Worm (Caenorhabditis elegans): ENCODE measurements around the gene F59A6.2.

F59A6.2 gene

DNA sequence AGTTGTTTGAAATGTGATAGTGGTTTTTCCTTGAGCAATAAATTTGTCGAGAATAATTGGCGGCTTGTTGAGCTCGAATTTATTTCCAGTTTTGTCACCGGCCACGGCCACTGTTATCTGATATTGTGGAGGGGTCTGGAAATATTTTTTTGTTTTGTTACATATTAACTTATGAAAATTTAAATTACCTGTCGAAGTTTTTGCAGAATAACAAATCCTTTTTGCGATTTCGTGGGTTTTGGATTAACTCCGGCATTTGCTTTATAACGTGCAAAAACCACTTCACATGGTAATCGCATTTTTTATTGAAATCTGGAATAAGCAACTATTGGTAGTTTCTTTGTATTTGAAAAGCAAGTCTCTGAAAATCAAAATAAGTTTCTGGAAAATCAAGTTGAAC is 21.6 kb downstream of the F59A6.2 start, which contains the start of gene lrr-1:
lrr-1 (minus strand) TSS at position 312 of the 400 bp plus-strand sequence.
- TF ChIP-seq blmp-1 (tag; optimal IDR thresholded peaks at IDR 0.05) (no peak), elt-3 (tag; optimal IDR thresholded peaks at IDR 0.05) (no peak), nhr-2 (tag; optimal IDR thresholded peaks at IDR 0.05) (no peak), mls-2 (tag; optimal IDR thresholded peaks at IDR 0.05) (no peak), ztf-11 (tag; optimal IDR thresholded peaks at IDR 0.05) (no peak), unc-120 (tag; optimal IDR thresholded peaks at IDR 0.05; ENCODE audit: poor library complexity, severe bottlenecking) (no peak), ham-2 (GFP tag; optimal IDR thresholded peaks at IDR 0.05) (no peak), hlh-1 (tag; optimal IDR thresholded peaks at IDR 0.05) (no peak), bed-3 (GFP tag; optimal IDR thresholded peaks at IDR 0.05) (no peak), ces-1 (GFP tag; optimal IDR thresholded peaks at IDR 0.05) (no peak), M03D4.4 (tag; optimal IDR thresholded peaks at IDR 0.05) (no peak), mep-1 (tag; optimal IDR thresholded peaks at IDR 0.05) (no peak), sem-2 (GFP tag; optimal IDR thresholded peaks at IDR 0.05) (no peak), nhr-237 (tag; optimal IDR thresholded peaks at IDR 0.05) (no peak), lin-13 (tag; optimal IDR thresholded peaks at IDR 0.05) (no peak), lsy-2 (tag; optimal IDR thresholded peaks at IDR 0.05) (no peak), sptf-1 (tag; optimal IDR thresholded peaks at IDR 0.05) (no peak), zip-8 (tag; optimal IDR thresholded peaks at IDR 0.05) (no peak), pha-4 (tag; optimal IDR thresholded peaks at IDR 0.05) (no peak)

DNA sequence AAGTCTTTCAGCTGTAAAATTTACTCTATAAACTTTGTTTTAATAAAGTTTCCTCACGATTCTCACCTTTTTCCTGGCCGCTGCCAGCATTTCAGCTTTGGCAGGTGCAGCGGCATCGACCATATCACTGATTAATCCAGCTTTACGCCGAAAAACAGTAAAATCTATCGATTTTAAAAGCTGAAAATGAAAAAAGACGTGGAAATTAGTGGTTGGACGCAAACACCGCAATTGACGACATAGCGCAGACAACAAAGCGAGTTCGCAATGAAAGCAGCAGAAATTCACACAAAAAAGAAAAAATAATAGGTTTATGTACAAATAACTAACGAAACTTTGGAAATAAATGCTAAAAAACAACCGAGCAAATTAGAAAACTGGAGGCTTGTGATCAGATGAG is 25.4 kb downstream of the F59A6.2 start, which contains the start of gene golg-2:
golg-2 (minus strand) TSS at position 180 of the 400 bp plus-strand sequence.
- TF ChIP-seq ces-1 (GFP tag; optimal IDR thresholded peaks at IDR 0.05) = peak; percentile 11
- TF ChIP-seq mep-1 (tag; optimal IDR thresholded peaks at IDR 0.05) = no peak
- peak; percentile 7 for TF ChIP-seq lin-13 (tag; optimal IDR thresholded peaks at IDR 0.05)

ce11 chrII:5040631-5041156 is 26.2 kb downstream of the F59A6.2 start, which contains the start of gene F33G12.7:
Gene F33G12.7, minus strand, starts transcription at chrII:5040681.
- TF ChIP-seq lsy-2 (tag; optimal IDR thresholded peaks at IDR 0.05) = peak; percentile 29
- TF ChIP-seq mls-2 (tag; optimal IDR thresholded peaks at IDR 0.05) = no peak

ce11 chrII:5042381-5042930 is 28.0 kb downstream of the F59A6.2 start:
- TF ChIP-seq ham-2 (GFP tag; optimal IDR thresholded peaks at IDR 0.05) = no peak
- TF ChIP-seq cnd-1 (tag; optimal IDR thresholded peaks at IDR 0.05) = no peak
- no peak for TF ChIP-seq ceh-43 (GFP tag; optimal IDR thresholded peaks at IDR 0.05)
- no peak for TF ChIP-seq nhr-28 (tag; optimal IDR thresholded peaks at IDR 0.05)
- TF ChIP-seq nhr-12 (tag; optimal IDR thresholded peaks at IDR 0.05) = no peak
- no peak for TF ChIP-seq drap-1 (GFP tag; optimal IDR thresholded peaks at IDR 0.05)
- TF ChIP-seq lin-32 (GFP tag; optimal IDR thresholded peaks at IDR 0.05) = no peak
- TF ChIP-seq ceh-83 (GFP tag; optimal IDR thresholded peaks at IDR 0.05) = no peak
- no peak for TF ChIP-seq sem-2 (GFP tag; optimal IDR thresholded peaks at IDR 0.05)
- TF ChIP-seq nhr-2 (tag; optimal IDR thresholded peaks at IDR 0.05) = no peak
- no peak for TF ChIP-seq unc-62 (GFP tag; optimal IDR thresholded peaks at IDR 0.05)
- no peak for TF ChIP-seq snpc-4 (tag; optimal IDR thresholded peaks at IDR 0.05)
- peak; percentile 63 for TF ChIP-seq ces-1 (GFP tag; optimal IDR thresholded peaks at IDR 0.05)
- no peak for TF ChIP-seq lsy-2 (tag; optimal IDR thresholded peaks at IDR 0.05)
- peak; percentile 35 for TF ChIP-seq sptf-1 (tag; optimal IDR thresholded peaks at IDR 0.05)
- no peak for TF ChIP-seq blmp-1 (tag; optimal IDR thresholded peaks at IDR 0.05)
- TF ChIP-seq nhr-237 (tag; optimal IDR thresholded peaks at IDR 0.05) = no peak

DNA sequence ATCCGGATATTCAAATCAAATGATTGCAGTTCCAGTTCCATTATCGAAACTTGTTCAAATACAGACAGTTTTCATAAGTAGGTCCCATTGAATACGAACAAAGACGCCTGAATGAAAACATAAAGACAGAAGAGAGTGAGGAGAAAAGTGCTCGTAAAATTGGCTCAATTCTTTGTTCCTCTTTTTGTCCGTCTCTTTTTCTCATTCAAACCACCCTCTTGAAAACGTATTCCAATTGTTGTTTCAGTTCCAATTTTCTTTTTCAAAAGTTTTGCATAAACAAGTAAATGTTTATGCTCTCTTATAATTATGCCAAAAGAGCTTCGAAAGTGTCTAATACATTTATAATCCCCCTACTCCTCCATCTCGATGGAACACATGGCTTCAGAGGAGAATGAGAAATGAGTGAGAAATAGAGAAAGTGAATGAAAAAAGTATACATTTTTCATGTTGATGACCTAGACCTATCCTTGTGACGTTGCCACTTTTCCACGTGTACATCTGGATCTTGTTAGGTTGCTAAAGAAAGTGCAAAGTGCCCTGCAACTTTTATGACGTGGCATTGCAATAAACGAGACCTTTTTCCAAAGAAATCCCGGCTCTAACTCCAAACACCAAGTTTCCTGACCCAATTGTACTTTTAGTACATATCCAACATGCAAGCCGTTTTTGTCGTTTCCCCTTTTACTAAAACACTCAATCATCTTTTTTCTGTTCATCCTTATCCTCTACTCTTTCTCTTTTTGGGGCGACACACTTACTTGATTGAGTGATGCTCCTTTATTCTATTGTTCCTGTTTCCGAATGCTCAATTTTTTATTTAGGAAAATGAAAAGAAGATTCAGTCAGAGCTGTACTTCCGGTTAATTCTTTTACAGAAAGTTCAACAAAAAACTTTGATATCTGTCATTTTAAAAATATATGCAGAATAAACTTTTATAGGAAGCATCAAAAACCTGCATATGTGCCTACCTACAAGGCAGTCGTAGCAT is 32.0 kb downstream of the F59A6.2 start:
- TF ChIP-seq unc-120 (tag; optimal IDR thresholded peaks at IDR 0.05; ENCODE audit: poor library complexity, severe bottlenecking) (no peak), hlh-1 (tag; optimal IDR thresholded peaks at IDR 0.05) (no peak), unc-62 (GFP tag; optimal IDR thresholded peaks at IDR 0.05) (no peak), elt-3 (tag; optimal IDR thresholded peaks at IDR 0.05) (no peak), ces-1 (GFP tag; optimal IDR thresholded peaks at IDR 0.05) (peak; percentile 76)
